Fruit fly (Drosophila melanogaster): ENCODE measurements around the gene pyd.

The pyd gene

dm6 chr3R:8862662-8863082, 69.0 kb downstream of the pyd start:
- no peak for TF ChIP-seq noc (tag; optimal IDR thresholded peaks at IDR 0.05)

DNA sequence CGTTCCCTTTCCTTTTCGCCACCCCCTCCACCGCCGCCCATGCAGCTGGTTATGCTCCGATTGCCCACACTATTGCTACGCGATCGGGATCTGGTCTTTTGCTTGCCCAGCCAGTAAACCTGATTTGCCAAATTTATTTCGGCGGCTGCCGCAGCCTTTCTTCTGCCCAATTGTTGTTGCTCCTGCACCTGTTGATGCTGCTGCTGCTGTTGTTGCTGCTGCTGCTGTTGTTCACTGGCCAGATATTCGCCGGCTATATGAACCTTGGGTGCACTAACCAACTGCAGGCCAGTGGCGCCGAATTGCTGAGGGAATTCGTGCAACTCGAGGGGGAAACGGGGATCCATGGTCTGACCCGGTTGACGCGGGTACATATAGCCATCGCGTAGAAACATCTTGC, 69.5 kb downstream of the pyd start:
- TF ChIP-seq noc (tag; optimal IDR thresholded peaks at IDR 0.05): no peak

dm6 chr3R:8861671-8862070, 70.0 kb downstream of the pyd start:
- no peak for TF ChIP-seq noc (tag; optimal IDR thresholded peaks at IDR 0.05)

dm6 chr3R:8860126-8861059, 71.3 kb downstream of the pyd start:
- TF ChIP-seq noc (tag; optimal IDR thresholded peaks at IDR 0.05): no peak

dm6 chr3R:8859264-8859663, 72.4 kb downstream of the pyd start:
- TF ChIP-seq noc (tag; optimal IDR thresholded peaks at IDR 0.05): no peak

dm6 chr3R:8857496-8858255, 74.0 kb downstream of the pyd start:
- no peak for TF ChIP-seq noc (tag; optimal IDR thresholded peaks at IDR 0.05)

DNA sequence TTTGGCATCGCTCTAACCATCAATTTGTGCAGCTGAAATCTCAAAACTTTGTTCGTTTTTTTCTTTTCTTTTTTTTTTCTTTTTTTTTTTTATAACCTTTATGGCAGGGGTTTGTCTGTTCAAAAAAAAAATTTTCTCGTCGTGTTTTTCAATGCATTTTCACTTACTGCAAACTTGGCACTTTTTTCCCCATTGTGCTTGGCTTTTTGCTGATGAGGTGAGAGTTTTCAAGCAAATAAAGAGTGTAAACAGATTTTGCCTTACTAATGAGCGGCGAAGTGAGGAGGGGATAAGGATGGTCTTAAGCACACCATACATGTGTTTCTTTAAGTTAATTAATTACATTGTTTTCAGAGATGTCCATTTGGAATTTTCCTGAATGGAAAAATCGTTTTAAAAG, 75.5 kb downstream of the pyd start:
- TF ChIP-seq noc (tag; optimal IDR thresholded peaks at IDR 0.05): no peak

DNA sequence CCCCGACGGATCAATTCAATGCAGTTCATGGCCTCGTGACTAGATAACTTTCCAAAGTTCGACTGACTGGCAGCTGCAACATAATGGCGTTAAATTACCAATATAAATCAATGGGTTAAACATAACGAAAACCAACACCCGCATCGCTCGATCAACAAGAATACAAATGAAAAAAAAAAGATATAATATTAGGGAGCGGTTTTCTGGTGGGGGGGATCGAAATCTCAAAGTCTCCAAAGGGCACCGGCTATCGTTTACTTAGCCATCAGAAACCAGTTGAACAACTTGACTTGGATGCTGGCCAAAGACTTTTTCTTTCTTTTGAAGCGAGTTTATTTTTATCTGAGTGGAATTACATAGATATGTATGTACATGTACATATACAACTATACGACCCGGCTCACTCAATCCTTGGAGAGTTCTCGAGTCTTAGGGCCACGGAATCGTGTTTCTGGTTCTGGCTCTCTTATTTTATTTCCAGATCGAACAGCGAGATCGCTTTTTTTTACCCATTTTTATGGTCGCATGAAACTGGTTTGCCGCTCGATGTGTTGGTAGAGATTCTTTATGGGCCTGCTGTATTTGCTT, 77.0 kb downstream of the pyd start:
- TF ChIP-seq noc (tag; optimal IDR thresholded peaks at IDR 0.05): no peak

DNA sequence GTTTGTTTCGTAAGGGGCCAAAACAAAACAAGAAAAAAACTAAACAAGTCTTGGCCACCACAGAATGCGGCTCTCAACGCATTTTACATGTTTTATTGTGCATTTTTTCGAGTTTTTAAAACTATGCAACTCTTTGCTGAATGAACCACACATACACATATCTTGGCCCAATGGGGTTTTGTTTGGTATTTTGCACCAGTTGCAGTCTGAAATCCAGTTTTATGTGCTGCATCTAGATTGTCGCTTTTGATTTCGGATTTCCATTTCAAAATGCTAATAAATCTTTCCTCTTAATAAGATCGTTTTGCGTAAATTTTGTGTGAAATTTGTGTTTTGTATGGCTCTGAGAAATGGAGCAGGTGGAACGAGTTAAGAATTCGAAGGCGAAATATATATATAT, 78.0 kb downstream of the pyd start:
- no peak for TF ChIP-seq noc (tag; optimal IDR thresholded peaks at IDR 0.05)

DNA sequence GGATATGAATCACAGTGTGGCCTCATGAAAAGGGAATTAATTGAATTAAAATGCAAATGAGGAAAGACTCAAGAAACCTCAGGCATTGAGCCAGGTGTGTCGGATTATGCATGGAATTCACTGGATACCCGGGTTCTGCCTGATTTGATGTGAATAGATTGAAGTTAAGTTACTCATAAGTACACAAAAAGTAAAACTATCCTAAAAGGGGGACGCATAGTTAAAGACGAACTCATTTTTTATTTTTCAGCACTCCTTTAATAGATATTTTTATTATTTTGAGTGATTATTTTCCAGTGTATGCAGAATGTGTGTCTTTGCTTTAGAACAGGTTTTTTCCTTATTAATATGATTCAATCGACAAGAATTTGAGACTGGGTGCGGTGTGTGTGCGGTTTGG, 78.5 kb downstream of the pyd start:
- no peak for TF ChIP-seq noc (tag; optimal IDR thresholded peaks at IDR 0.05)

dm6 chr3R:8850616-8851015, 81.1 kb downstream of the pyd start:
- no peak for TF ChIP-seq noc (tag; optimal IDR thresholded peaks at IDR 0.05)

dm6 chr3R:8849373-8850228, 82.1 kb downstream of the pyd start:
- no peak for TF ChIP-seq noc (tag; optimal IDR thresholded peaks at IDR 0.05)

DNA sequence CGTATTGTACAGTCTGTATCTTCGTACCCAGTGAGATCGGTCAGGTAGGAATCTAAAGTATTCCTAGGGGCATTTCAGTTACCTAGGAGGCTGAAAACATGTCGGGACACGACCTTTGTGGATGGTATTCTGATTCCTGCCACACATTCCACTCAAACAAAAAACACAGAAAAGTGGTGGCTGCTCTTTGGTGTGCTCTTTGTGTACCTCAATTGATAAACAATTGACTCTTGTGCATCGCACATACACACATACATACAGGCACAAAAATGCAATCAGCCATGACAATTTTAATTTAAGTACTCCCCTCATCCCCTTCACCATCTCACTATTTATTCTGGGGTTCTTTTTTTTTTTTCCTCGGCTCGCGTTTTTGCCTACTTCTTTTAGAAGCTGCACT, 83.5 kb downstream of the pyd start:
- TF ChIP-seq noc (tag; optimal IDR thresholded peaks at IDR 0.05): no peak

DNA sequence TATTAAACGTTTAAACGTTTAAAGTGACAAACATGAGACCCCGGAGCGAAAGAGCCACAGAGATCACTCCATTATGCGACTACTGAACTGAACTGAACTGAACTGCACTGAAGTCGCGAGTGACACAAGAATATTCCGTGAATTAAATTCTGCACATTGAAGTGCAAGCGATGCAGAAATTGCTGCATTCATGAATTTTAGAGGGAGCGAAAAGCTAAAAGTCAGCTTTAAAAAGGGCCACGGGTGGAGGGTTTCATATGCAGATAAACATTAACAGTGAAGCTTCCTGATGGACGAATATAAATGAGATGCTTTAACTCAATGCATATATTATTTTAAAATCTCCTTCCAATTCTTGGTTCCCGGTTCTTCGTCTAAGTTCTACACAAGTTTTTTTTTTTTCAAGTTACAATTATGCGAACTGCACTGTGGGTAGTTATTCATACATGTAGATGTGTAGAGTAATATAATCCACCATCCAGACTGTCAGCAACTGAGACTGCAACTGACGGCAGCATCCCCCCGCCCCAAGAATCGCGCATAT, 84.5 kb downstream of the pyd start:
- TF ChIP-seq noc (tag; optimal IDR thresholded peaks at IDR 0.05): no peak

- peak; percentile 42 for TF ChIP-seq noc (tag; optimal IDR thresholded peaks at IDR 0.05)
Observed at dm6 chr3R:8846154-8846648, 85.5 kb downstream of the pyd start.

Measured in whole organism, larva.